Worm (Caenorhabditis elegans) whole organism, young adult: ENCODE data around the gene W09G12.10.

Experiments used
- Y95B8A.8 ChIP-seq: fragments of 200-800 bp; sonication (Bioruptor generic); IDR thresholded peaks from 2 replicates; pipeline ENCODE4 v1.3.6; 2022; ENCODE audit warnings: missing genetic modification reagents, missing genetic modification characterization, missing compliant biosample characterization
- him-1 ChIP-seq: sonication (generic microtip); optimal IDR thresholded peaks from 2 replicates; lab custom pipeline; 2016; ENCODE audit warnings: missing genotype, missing genetic modification reagents, missing genetic modification characterization, missing compliant biosample characterization
- mxl-1 ChIP-seq: sonication (generic microtip); optimal IDR thresholded peaks from 2 replicates; lab custom pipeline; 2016; ENCODE audit warnings: missing genetic modification characterization, missing compliant biosample characterization
- sea-2 ChIP-seq: fragments of 200-800 bp; sonication (Bioruptor generic); IDR thresholded peaks from 2 replicates; pipeline ENCODE4 v1.3.6; 2022; ENCODE audit warnings: missing genetic modification characterization, missing compliant biosample characterization
- unc-130 ChIP-seq: sonication (generic microtip); optimal IDR thresholded peaks from 2 replicates; lab custom pipeline; 2016; ENCODE audit warnings: missing genetic modification reagents, missing genetic modification characterization, missing compliant biosample characterization
- unc-62 ChIP-seq: fragments of 150-350 bp; optimal IDR thresholded peaks from 2 replicates; lab custom pipeline; 2014; ENCODE audit warnings: missing biosample characterization, missing genetic modification reagents, missing genetic modification characterization

DNA sequence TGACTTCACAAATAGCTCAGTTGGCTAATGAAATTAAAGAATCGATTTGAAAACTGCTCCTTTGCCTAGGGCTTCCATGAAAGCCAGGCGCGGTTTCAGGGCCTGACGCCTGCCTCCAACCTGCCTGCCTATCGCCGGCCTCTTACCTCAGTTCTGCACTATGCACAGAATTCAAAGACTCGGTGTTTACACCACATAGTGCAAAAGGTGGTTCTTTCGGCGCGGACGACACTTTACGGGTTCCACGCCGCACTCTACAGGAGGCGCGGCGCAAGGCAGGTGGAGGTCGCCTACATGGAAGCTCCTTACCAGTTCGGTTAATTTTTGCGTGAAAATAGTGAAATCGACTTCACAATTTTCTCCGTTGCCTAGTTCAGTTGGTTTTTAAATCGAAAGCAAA lies 11.3 kb downstream of the W09G12.10 start:
- TF ChIP-seq sea-2: no peak
- TF ChIP-seq unc-62 (GFP tag; lab: Kevin White, UChicago): no peak
- TF ChIP-seq Y95B8A.8 (GFP tag; lab: Robert Waterston, UW): no peak
- no peak for TF ChIP-seq unc-130 (GFP tag; lab: Kevin White, UChicago)
- TF ChIP-seq mxl-1: no peak
- no peak for TF ChIP-seq him-1 (tag; lab: Kevin White, UChicago)
